Fruit fly (Drosophila melanogaster) whole organism, wandering third instar larva: Measurements from ENCODE around the gene CaMKI.

Source experiments
- Abd-B ChIP-seq: fragments of >200 bp; optimal IDR thresholded peaks from 2 replicates; lab custom pipeline; 2017; ENCODE audit warnings: missing biosample characterization, missing genetic modification characterization
- Mio ChIP-seq: sonication (Bioruptor generic); optimal IDR thresholded peaks from 2 replicates; lab custom pipeline; 2016; ENCODE audit warnings: missing biosample characterization, missing genetic modification characterization
- dl ChIP-seq, 2 experiments: fragments of 175-275, 200-275 bp in 1 of 2; fragments of 200-275 bp in 1 of 2; sonication (Bioruptor generic); optimal IDR thresholded peaks; lab custom pipeline; 2018; ENCODE audit warnings: mild to moderate bottlenecking in 2 of 2, missing biosample characterization in 2 of 2, missing genetic modification characterization in 2 of 2, moderate library complexity in 2 of 2; ENCODE audit not compliant: partially characterized antibody in 2 of 2, insufficient read depth in 1 of 2
- ey ChIP-seq: fragments of 200-800 bp; sonication (Bioruptor generic); optimal IDR thresholded peaks from 2 replicates; lab custom pipeline; 2016; ENCODE audit warnings: missing biosample characterization, missing genetic modification characterization
- fru ChIP-seq: fragments of 200-800 bp; sonication (Bioruptor generic); optimal IDR thresholded peaks from 3 replicates; lab custom pipeline; 2016; ENCODE audit warnings: missing biosample characterization, mild to moderate bottlenecking, missing genetic modification characterization
- pan ChIP-seq: fragments of >200 bp; optimal IDR thresholded peaks from 2 replicates; lab custom pipeline; 2017
- sage ChIP-seq: fragments of 200-800 bp; sonication (Bioruptor generic); optimal IDR thresholded peaks from 2 replicates; lab custom pipeline; 2016; ENCODE audit warnings: missing biosample characterization, mild to moderate bottlenecking, missing genetic modification characterization

DNA sequence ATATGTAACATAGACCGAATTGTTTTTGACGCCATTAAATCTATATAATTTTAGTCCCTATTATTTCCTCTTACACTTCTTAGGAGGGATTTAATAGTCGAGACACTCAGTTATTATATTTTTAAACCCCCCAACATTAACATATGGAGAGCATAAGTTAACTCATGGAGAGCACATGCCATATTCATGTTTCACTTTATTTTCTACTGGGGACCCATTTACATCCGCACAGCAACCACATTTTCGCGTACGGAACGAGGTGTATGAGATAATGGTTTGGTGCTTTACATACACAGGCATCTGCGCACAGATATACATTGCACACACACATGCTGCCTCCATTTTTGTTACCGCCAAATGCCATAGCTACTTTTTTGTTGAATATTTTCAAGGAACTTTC lies 33.8 kb upstream of the CaMKI start:
- no peak for TF ChIP-seq Abd-B (GFP tag; lab: Kevin White, UChicago)
- no peak for TF ChIP-seq dl (GFP tag; optimal IDR thresholded peaks at IDR 0.05; lab: Kevin White, UChicago; ENCODE audit: insufficient read depth in 1 of 2, partially characterized antibody in 2 of 2)
- TF ChIP-seq ey (GFP tag; lab: Kevin White, UChicago), result no peak
- TF ChIP-seq fru (GFP tag; lab: Kevin White, UChicago), result no peak
- no peak for TF ChIP-seq pan (lab: Kevin White, UChicago)
- no peak for TF ChIP-seq sage (GFP tag; lab: Kevin White, UChicago)
- TF ChIP-seq Mio, result no peak
